Fruit fly (Drosophila melanogaster): ENCODE measurements around the gene CG6610.

Gene CG6610

dm6 chr3L:6065881-6066389 is 9.4 kb upstream of the CG6610 start, which contains the start of gene CG42269:
CG42269 (plus strand) TSS chr3L:6066296.
- TF ChIP-seq CG33017 (tag; optimal IDR thresholded peaks at IDR 0.05) (no peak), Mnt (GFP tag; optimal IDR thresholded peaks at IDR 0.05) (no peak), Crg-1 (GFP tag; optimal IDR thresholded peaks at IDR 0.05) (no peak), CG5204 (GFP tag; optimal IDR thresholded peaks at IDR 0.05) (no peak), pad (GFP tag; optimal IDR thresholded peaks at IDR 0.05) (no peak), CG11617 (GFP tag; optimal IDR thresholded peaks at IDR 0.05) (no peak), CG7045 (GFP tag; optimal IDR thresholded peaks at IDR 0.05) (no peak), tj (GFP tag; optimal IDR thresholded peaks at IDR 0.05) (no peak), ovo (GFP tag; optimal IDR thresholded peaks at IDR 0.05) (no peak), cnc (optimal IDR thresholded peaks at IDR 0.05) (no peak), CG14711 (tag; optimal IDR thresholded peaks at IDR 0.05) (no peak), CG12768 (GFP tag; optimal IDR thresholded peaks at IDR 0.05) (no peak)

- TF ChIP-seq bab1 (GFP tag; optimal IDR thresholded peaks at IDR 0.05): no peak
Observed at dm6 chr3L:6068178-6068577, 7.2 kb upstream of the CG6610 start.

DNA sequence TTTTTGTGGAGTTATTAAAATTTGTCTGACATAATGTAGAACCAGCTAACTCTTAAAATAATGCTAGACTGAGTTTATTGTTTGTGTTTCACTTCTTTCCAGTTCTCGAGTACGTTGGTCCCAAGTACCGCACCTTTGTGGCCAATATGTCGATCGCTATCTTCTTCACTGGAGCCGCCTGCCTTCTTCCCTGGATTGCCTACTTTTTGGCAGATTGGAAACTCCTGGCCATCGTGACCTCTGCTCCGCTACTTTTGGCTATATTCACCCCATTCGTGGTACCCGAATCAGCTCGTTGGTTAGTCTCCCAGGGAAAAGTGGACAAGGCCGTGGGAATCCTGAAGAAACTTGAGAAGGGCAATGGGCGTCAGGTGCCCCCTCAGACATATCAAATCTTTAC is 5.2 kb upstream of the CG6610 start:
- TF ChIP-seq CG7045 (GFP tag; optimal IDR thresholded peaks at IDR 0.05) (no peak), cnc (optimal IDR thresholded peaks at IDR 0.05) (no peak), bab1 (GFP tag; optimal IDR thresholded peaks at IDR 0.05) (no peak), CG7101 (tag; optimal IDR thresholded peaks at IDR 0.05) (no peak), toe (GFP tag; optimal IDR thresholded peaks at IDR 0.05) (no peak), Hr96 (GFP tag; optimal IDR thresholded peaks at IDR 0.05) (no peak), CG14711 (tag; optimal IDR thresholded peaks at IDR 0.05) (no peak), pad (GFP tag; optimal IDR thresholded peaks at IDR 0.05) (no peak), cic (GFP tag; optimal IDR thresholded peaks at IDR 0.05) (no peak), CG5204 (GFP tag; optimal IDR thresholded peaks at IDR 0.05) (no peak), tj (GFP tag; optimal IDR thresholded peaks at IDR 0.05) (no peak), Clk (GFP tag; optimal IDR thresholded peaks at IDR 0.05) (no peak), Mnt (GFP tag; optimal IDR thresholded peaks at IDR 0.05) (no peak), kay (GFP tag; ENCODE audit: borderline replicate concordance) (no peak)

- peak; percentile 2 for TF ChIP-seq CG11617 (GFP tag; optimal IDR thresholded peaks at IDR 0.05)
- peak; percentile 33 for TF ChIP-seq Hr96 (GFP tag; optimal IDR thresholded peaks at IDR 0.05)
- TF ChIP-seq CG1620 (GFP tag; optimal IDR thresholded peaks at IDR 0.05): peak; percentile 37
- peak; percentile 20 for TF ChIP-seq Mnt (GFP tag; optimal IDR thresholded peaks at IDR 0.05)
- TF ChIP-seq CG12768 (GFP tag; optimal IDR thresholded peaks at IDR 0.05): no peak
- TF ChIP-seq Crg-1 (GFP tag; optimal IDR thresholded peaks at IDR 0.05): no peak
- TF ChIP-seq CG7101 (tag; optimal IDR thresholded peaks at IDR 0.05): peak; percentile 34
- TF ChIP-seq CG14711 (tag; optimal IDR thresholded peaks at IDR 0.05): peak; percentile 26
- TF ChIP-seq CG7045 (GFP tag; optimal IDR thresholded peaks at IDR 0.05): peak; percentile 67
- TF ChIP-seq bab1 (GFP tag; optimal IDR thresholded peaks at IDR 0.05): peak; percentile 43
- no peak for TF ChIP-seq cic (GFP tag; optimal IDR thresholded peaks at IDR 0.05)
- peak; percentile 17 for TF ChIP-seq kay (GFP tag; ENCODE audit: borderline replicate concordance)
- peak; percentile 30 for TF ChIP-seq pad (GFP tag; optimal IDR thresholded peaks at IDR 0.05)
Observed at dm6 chr3L:6071454-6072189, 3.7 kb upstream of the CG6610 start, which contains the start of gene CG6602. CG6602 (plus strand) TSS chr3L:6072139.

DNA sequence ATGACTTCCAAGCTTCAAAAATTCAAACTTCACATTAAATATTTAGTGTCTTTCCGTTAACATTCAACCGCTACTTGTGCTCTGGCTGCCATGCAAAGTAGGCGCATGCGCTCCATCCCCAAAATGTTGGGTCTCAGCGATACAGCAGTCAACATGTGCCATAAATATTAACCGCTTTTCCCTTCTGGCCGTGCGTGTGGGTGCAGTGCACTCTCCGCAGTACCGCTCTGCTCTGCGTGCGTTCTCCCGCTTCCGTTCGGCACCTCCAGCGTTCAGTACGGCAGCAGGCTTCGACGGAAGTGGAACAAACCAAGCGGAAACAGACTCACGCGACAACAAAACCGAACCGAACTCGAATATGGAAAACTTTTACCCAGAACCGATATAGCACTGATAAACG is 1.1 kb downstream of the CG6610 start, which contains the start of gene ssp6:
Gene ssp6 (plus strand): TSS at position 294 of the 400 bp plus-strand sequence.
- no peak for TF ChIP-seq Clk (GFP tag; optimal IDR thresholded peaks at IDR 0.05)
- no peak for TF ChIP-seq toe (GFP tag; optimal IDR thresholded peaks at IDR 0.05)
- TF ChIP-seq cic (GFP tag; optimal IDR thresholded peaks at IDR 0.05): no peak
- TF ChIP-seq pad (GFP tag; optimal IDR thresholded peaks at IDR 0.05): no peak
- no peak for TF ChIP-seq CG5204 (GFP tag; optimal IDR thresholded peaks at IDR 0.05)
- no peak for TF ChIP-seq Mnt (GFP tag; optimal IDR thresholded peaks at IDR 0.05)
- no peak for TF ChIP-seq Crg-1 (GFP tag; optimal IDR thresholded peaks at IDR 0.05)
- TF ChIP-seq cnc (optimal IDR thresholded peaks at IDR 0.05): no peak

dm6 chr3L:6082561-6082960 is 7.2 kb downstream of the CG6610 start, which contains the start of gene CG13293:
CG13293 (plus strand) TSS chr3L:6082883.
- TF ChIP-seq toe (GFP tag; optimal IDR thresholded peaks at IDR 0.05) (no peak), pad (GFP tag; optimal IDR thresholded peaks at IDR 0.05) (no peak), CG12768 (GFP tag; optimal IDR thresholded peaks at IDR 0.05) (no peak), cnc (optimal IDR thresholded peaks at IDR 0.05) (no peak), Clk (GFP tag; optimal IDR thresholded peaks at IDR 0.05) (no peak), tj (GFP tag; optimal IDR thresholded peaks at IDR 0.05) (no peak), Crg-1 (GFP tag; optimal IDR thresholded peaks at IDR 0.05) (no peak), CG33017 (tag; optimal IDR thresholded peaks at IDR 0.05) (no peak), Mnt (GFP tag; optimal IDR thresholded peaks at IDR 0.05) (no peak), CG7101 (tag; optimal IDR thresholded peaks at IDR 0.05) (no peak), cic (GFP tag; optimal IDR thresholded peaks at IDR 0.05) (no peak), Hr96 (GFP tag; optimal IDR thresholded peaks at IDR 0.05) (no peak), ovo (GFP tag; optimal IDR thresholded peaks at IDR 0.05) (no peak), kay (GFP tag; ENCODE audit: borderline replicate concordance) (no peak), CG5204 (GFP tag; optimal IDR thresholded peaks at IDR 0.05) (no peak), CG7045 (GFP tag; optimal IDR thresholded peaks at IDR 0.05) (no peak), bab1 (GFP tag; optimal IDR thresholded peaks at IDR 0.05) (no peak), CG14711 (tag; optimal IDR thresholded peaks at IDR 0.05) (no peak), CG11617 (GFP tag; optimal IDR thresholded peaks at IDR 0.05) (no peak)
